Fruit fly (Drosophila melanogaster): Measurements from ENCODE around the gene CG1299.

DNA sequence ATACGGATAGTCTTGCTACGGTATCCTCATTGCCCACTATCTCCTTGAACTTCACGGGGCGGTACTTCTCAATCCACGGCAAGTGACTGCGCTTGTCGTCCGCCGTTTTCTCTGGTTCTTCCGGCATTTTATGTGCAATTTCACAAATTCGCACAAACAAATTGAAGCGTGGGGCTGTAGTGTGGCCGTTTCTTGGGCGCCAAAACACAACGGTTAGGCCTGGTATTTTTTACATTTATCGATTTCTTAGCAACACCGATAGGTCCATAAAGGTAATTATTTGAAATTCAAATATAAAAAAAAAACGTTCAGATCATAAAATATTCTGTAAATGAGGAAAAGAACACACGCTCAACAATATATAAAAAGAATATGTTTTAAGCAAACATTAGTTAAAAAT, 12.6 kb upstream of the CG1299 start, which contains the start of gene RfC4:
- TF ChIP-seq CG33017 (tag; optimal IDR thresholded peaks at IDR 0.05) (no peak), CG7101 (tag; optimal IDR thresholded peaks at IDR 0.05) (no peak), pad (GFP tag; optimal IDR thresholded peaks at IDR 0.05) (no peak), ovo (GFP tag; optimal IDR thresholded peaks at IDR 0.05) (no peak), CG11617 (GFP tag; optimal IDR thresholded peaks at IDR 0.05) (no peak), CG1620 (GFP tag; optimal IDR thresholded peaks at IDR 0.05) (no peak), kay (GFP tag; ENCODE audit: borderline replicate concordance) (no peak), Crg-1 (GFP tag; optimal IDR thresholded peaks at IDR 0.05) (no peak), cic (GFP tag; optimal IDR thresholded peaks at IDR 0.05) (no peak), Hr96 (GFP tag; optimal IDR thresholded peaks at IDR 0.05) (no peak), CG5204 (GFP tag; optimal IDR thresholded peaks at IDR 0.05) (no peak), Clk (GFP tag; optimal IDR thresholded peaks at IDR 0.05) (no peak), bab1 (GFP tag; optimal IDR thresholded peaks at IDR 0.05) (no peak), CG14711 (tag; optimal IDR thresholded peaks at IDR 0.05) (no peak)

Data from whole organism, adult.